Worm (Caenorhabditis elegans): ENCODE results near the gene his-1.

Gene his-1

ce11 chrV:16053373-16053772 lies 11.1 kb downstream of the his-1 start, which contains the start of gene F14H3.3:
TSS of gene F14H3.3 (minus strand) at chrV:16053473.
- TF ChIP-seq B0336.3 (GFP tag; IDR thresholded peaks at IDR 0.05) = no peak
- TF ChIP-seq chd-7 (tag; optimal IDR thresholded peaks at IDR 0.05) = no peak
- no peak for TF ChIP-seq lsl-1 (GFP tag; optimal IDR thresholded peaks at IDR 0.05)
- TF ChIP-seq hsf-1 (GFP tag; IDR thresholded peaks at IDR 0.05) = no peak
- TF ChIP-seq F49E8.2 (tag; optimal IDR thresholded peaks at IDR 0.05; ENCODE audit: insufficient read depth) = no peak
- no peak for TF ChIP-seq F37B4.10 (GFP tag; IDR thresholded peaks at IDR 0.05)
- no peak for TF ChIP-seq sptf-2 (GFP tag; optimal IDR thresholded peaks at IDR 0.05)
- no peak for TF ChIP-seq F57C9.4 (tag; optimal IDR thresholded peaks at IDR 0.05)
- no peak for TF ChIP-seq rcor-1 (GFP tag; IDR thresholded peaks at IDR 0.05)
- TF ChIP-seq lin-26 (GFP tag; IDR thresholded peaks at IDR 0.05) = no peak
- TF ChIP-seq ceh-79 (tag; optimal IDR thresholded peaks at IDR 0.05) = no peak
- TF ChIP-seq Y79H2A.3 (GFP tag; conservative IDR thresholded peaks at IDR 0.05) = no peak
- no peak for TF ChIP-seq snpc-4 (GFP tag; optimal IDR thresholded peaks at IDR 0.05)
- TF ChIP-seq snpc-4 (tag; optimal IDR thresholded peaks at IDR 0.05) = no peak
- no peak for TF ChIP-seq snpc-3.4 (tag; optimal IDR thresholded peaks at IDR 0.05)
- TF ChIP-seq mes-4 (tag; optimal IDR thresholded peaks at IDR 0.05) = no peak
- TF ChIP-seq atf-7 (tag; optimal IDR thresholded peaks at IDR 0.05) = no peak
- TF ChIP-seq ceh-100 (GFP tag; IDR thresholded peaks at IDR 0.05) = no peak
- no peak for TF ChIP-seq tbx-9 (tag; optimal IDR thresholded peaks at IDR 0.05; ENCODE audit: borderline replicate concordance)

DNA sequence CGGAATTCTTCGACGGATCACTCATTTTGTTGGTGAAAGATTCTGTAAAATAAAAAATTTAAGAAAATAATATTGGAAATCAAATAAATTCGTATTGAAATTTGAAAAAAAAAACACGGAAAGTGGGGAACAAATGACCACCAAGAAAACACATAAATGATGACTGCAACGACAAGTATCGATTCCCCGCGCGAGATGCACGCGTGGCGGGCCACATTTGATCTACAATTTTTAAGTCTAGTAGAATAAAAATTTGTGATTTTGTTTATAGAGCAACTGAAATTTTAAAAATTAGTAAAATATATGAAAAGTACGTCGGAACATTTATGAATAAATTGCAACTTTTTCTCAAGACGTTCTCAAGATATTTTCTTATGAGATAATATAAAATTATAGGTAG lies 12.7 kb downstream of the his-1 start, which contains the start of gene F14H3.4:
Gene F14H3.4, minus strand, starts transcription at position 42 of the 400 bp plus-strand sequence.
- no peak for TF ChIP-seq sdz-38 (tag; optimal IDR thresholded peaks at IDR 0.05)
- TF ChIP-seq nhr-90 (tag; optimal IDR thresholded peaks at IDR 0.05) = no peak
- TF ChIP-seq Y53G8AR.9 (GFP tag; conservative IDR thresholded peaks at IDR 0.05) = no peak
- TF ChIP-seq madf-6 (GFP tag; IDR thresholded peaks at IDR 0.05) = peak; percentile 88
- no peak for TF ChIP-seq K11D2.4 (GFP tag; IDR thresholded peaks at IDR 0.05)
- TF ChIP-seq ztf-26 (tag; optimal IDR thresholded peaks at IDR 0.05) = no peak
- no peak for TF ChIP-seq zfh-2 (GFP tag; conservative IDR thresholded peaks at IDR 0.05)
- TF ChIP-seq somi-1 (GFP tag; optimal IDR thresholded peaks at IDR 0.05) = no peak
- TF ChIP-seq rcor-1 (GFP tag; IDR thresholded peaks at IDR 0.05) = no peak
- no peak for TF ChIP-seq hmg-20 (GFP tag; IDR thresholded peaks at IDR 0.05)
- no peak for TF ChIP-seq sea-2 (GFP tag; IDR thresholded peaks at IDR 0.05)
- TF ChIP-seq Y95B8A.8 (GFP tag; IDR thresholded peaks at IDR 0.05) = no peak
- TF ChIP-seq efl-1 (GFP tag; optimal IDR thresholded peaks at IDR 0.05) = peak; percentile 62
- no peak for TF ChIP-seq unc-130 (GFP tag; optimal IDR thresholded peaks at IDR 0.05)
- no peak for TF ChIP-seq mes-4 (tag; optimal IDR thresholded peaks at IDR 0.05)
- TF ChIP-seq madf-8 (GFP tag; conservative IDR thresholded peaks at IDR 0.05) = peak; percentile 69
- TF ChIP-seq F23B12.7 (tag; optimal IDR thresholded peaks at IDR 0.05; ENCODE audit: insufficient read depth) = no peak
- no peak for TF ChIP-seq nhr-80 (tag; optimal IDR thresholded peaks at IDR 0.05)
- TF ChIP-seq B0035.1 (tag; optimal IDR thresholded peaks at IDR 0.05) = no peak
- no peak for TF ChIP-seq ztf-6 (GFP tag; IDR thresholded peaks at IDR 0.05)
- no peak for TF ChIP-seq F49E8.2 (tag; optimal IDR thresholded peaks at IDR 0.05; ENCODE audit: insufficient read depth)
- no peak for TF ChIP-seq B0336.3 (GFP tag; IDR thresholded peaks at IDR 0.05)
- no peak for TF ChIP-seq T07F8.4 (tag; optimal IDR thresholded peaks at IDR 0.05)
- no peak for TF ChIP-seq cebp-2 (GFP tag; IDR thresholded peaks at IDR 0.05)
- no peak for TF ChIP-seq Y67H2A.10 (GFP tag; conservative IDR thresholded peaks at IDR 0.05)
- no peak for TF ChIP-seq tbx-9 (tag; optimal IDR thresholded peaks at IDR 0.05; ENCODE audit: borderline replicate concordance)
- TF ChIP-seq ccch-3 (GFP tag; optimal IDR thresholded peaks at IDR 0.05) = no peak
- TF ChIP-seq cebp-1 (GFP tag; IDR thresholded peaks at IDR 0.05) = no peak
- no peak for TF ChIP-seq cebp-1 (tag; optimal IDR thresholded peaks at IDR 0.05)
- no peak for TF ChIP-seq Y53F4B.3 (GFP tag; IDR thresholded peaks at IDR 0.05)
- no peak for TF ChIP-seq C06A6.2 (GFP tag; conservative IDR thresholded peaks at IDR 0.05)
- TF ChIP-seq Y56A3A.18 (GFP tag; IDR thresholded peaks at IDR 0.05) = no peak
- TF ChIP-seq xnd-1 (tag; optimal IDR thresholded peaks at IDR 0.05) = peak; percentile 42
- peak; percentile 5 for TF ChIP-seq dpl-1 (GFP tag; optimal IDR thresholded peaks at IDR 0.05)
- no peak for TF ChIP-seq ceh-58 (GFP tag; IDR thresholded peaks at IDR 0.05)

All from whole organism, young adult.